Fruit fly (Drosophila melanogaster): Measurements from ENCODE around the gene CG10725.

dm6 chr3L:13488129-13488876 is 50.5 kb downstream of the CG10725 start:
- TF ChIP-seq cic (GFP tag; optimal IDR thresholded peaks at IDR 0.05) (no peak), cnc (optimal IDR thresholded peaks at IDR 0.05) (no peak)

All from whole organism, adult.